Fruit fly (Drosophila melanogaster) whole organism, embryonic: ENCODE results near the gene CG7203.

Source experiments
- B-H2 ChIP-seq: fragments of 200-800 bp; sonication (Bioruptor generic); optimal IDR thresholded peaks from 2 replicates; lab custom pipeline; 2018; ENCODE audit warnings: missing biosample characterization, mild to moderate bottlenecking, missing genetic modification characterization
- CG17829 ChIP-seq: fragments of 200-800 bp; optimal IDR thresholded peaks from 2 replicates; lab custom pipeline; 2019; ENCODE audit warnings: missing biosample characterization, mild to moderate bottlenecking, missing genetic modification characterization, moderate library complexity
- MTF-1 ChIP-seq: fragments of 200-800 bp; sonication (Bioruptor generic); optimal IDR thresholded peaks from 2 replicates; lab custom pipeline; 2018; ENCODE audit warnings: missing biosample characterization, mild to moderate bottlenecking, missing genetic modification characterization, borderline replicate concordance
- Oaz ChIP-seq: fragments of 200-800 bp; sonication (Bioruptor generic); IDR thresholded peaks from 2 replicates; pipeline ENCODE4 v1.3.6; 2022; ENCODE audit warnings: missing biosample characterization, missing genetic modification characterization
- bigmax ChIP-seq: fragments of 200-800 bp; sonication (Bioruptor generic); optimal IDR thresholded peaks from 2 replicates; lab custom pipeline; 2018; ENCODE audit warnings: missing biosample characterization, mild to moderate bottlenecking, missing genetic modification characterization
- sc ChIP-seq, 3 experiments: fragments of >200 bp in 2 of 3; fragments of 200-800 bp in 1 of 3; sonication (Bioruptor generic) in 1 of 3; optimal IDR thresholded peaks; 2 replicates in 2 of 3; 3 replicates in 1 of 3; lab custom pipeline; 2017; ENCODE audit warnings: mild to moderate bottlenecking in 1 of 3, missing biosample characterization in 1 of 3, missing genetic modification characterization in 1 of 3, missing genetic modification reagents in 1 of 3

DNA sequence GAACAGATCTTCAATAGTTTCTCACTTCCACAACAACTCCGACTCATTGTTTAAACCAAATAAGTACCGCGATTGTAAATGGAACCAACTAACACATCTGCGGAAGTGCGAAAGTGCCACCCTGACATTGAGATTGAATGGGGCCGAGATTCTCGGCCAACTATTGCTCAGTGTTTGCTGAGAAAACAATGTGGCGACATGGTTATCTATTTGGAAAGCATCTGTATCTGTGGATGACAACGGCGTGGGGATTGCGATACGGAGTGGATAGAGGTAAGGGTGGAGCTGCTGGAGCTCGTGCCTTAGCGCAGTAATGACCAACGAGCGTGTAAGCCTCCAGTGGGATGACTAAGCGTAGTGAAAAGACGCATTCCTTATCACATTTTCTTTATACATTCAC, 22.3 kb upstream of the CG7203 start:
- TF ChIP-seq sc (optimal IDR thresholded peaks at IDR 0.05; lab: Kevin White, UChicago) (no peak), sc (GFP tag; optimal IDR thresholded peaks at IDR 0.05; lab: Kevin White, UChicago) (no peak), B-H2 (GFP tag; lab: Kevin White, UChicago) (no peak), bigmax (no peak), Oaz (GFP tag; lab: Robert Waterston, UW) (no peak), CG17829 (tag; lab: Kevin White, UChicago) (no peak), MTF-1 (GFP tag; lab: Kevin White, UChicago) (no peak)
